Fruit fly (Drosophila melanogaster) whole organism, embryonic: ENCODE measurements around the gene RluA-1.
A peak's percentile ranks its signal among the peaks of the same experiment; 100 is the strongest.

Experiments
- Aef1 ChIP-seq: fragments of 200-800 bp; sonication (Bioruptor generic); IDR thresholded peaks from 3 replicates; pipeline ENCODE4 v1.3.6; 2022; ENCODE audit warnings: missing biosample characterization, missing genetic modification characterization
- BEAF-32 ChIP-seq: fragments of 200-800 bp; sonication (Bioruptor generic); optimal IDR thresholded peaks from 3 replicates; lab custom pipeline; 2017; ENCODE audit warnings: missing biosample characterization, missing genetic modification characterization, mild to moderate bottlenecking, moderate library complexity, missing genetic modification reagents
- CG12744 ChIP-seq: fragments of 200-800 bp; sonication (Bioruptor generic); optimal IDR thresholded peaks from 2 replicates; lab custom pipeline; 2016; ENCODE audit warnings: missing biosample characterization, missing genetic modification characterization
- CG12769 ChIP-seq: fragments of 200-800 bp; sonication (Bioruptor generic); optimal IDR thresholded peaks from 2 replicates; lab custom pipeline; 2019; ENCODE audit warnings: missing biosample characterization, mild to moderate bottlenecking, missing genetic modification characterization, moderate library complexity
- CG1602 ChIP-seq: fragments of 200-800 bp; sonication (Bioruptor generic); optimal IDR thresholded peaks from 3 replicates; lab custom pipeline; 2016; ENCODE audit warnings: missing biosample characterization, missing genetic modification characterization
- CG17186 ChIP-seq: fragments of 200-800 bp; sonication (Bioruptor generic); optimal IDR thresholded peaks from 3 replicates; lab custom pipeline; 2017; ENCODE audit warnings: missing biosample characterization, missing genetic modification reagents, missing genetic modification characterization
- CG17361 ChIP-seq: fragments of 200-800 bp; sonication (Bioruptor generic); IDR thresholded peaks from 3 replicates; pipeline ENCODE4 v1.3.6; 2022; ENCODE audit warnings: missing biosample characterization, missing genetic modification characterization
- CG17912 ChIP-seq: fragments of 200-800 bp; sonication (Bioruptor generic); optimal IDR thresholded peaks from 2 replicates; lab custom pipeline; 2018; ENCODE audit warnings: missing biosample characterization, mild to moderate bottlenecking, missing genetic modification characterization
- CG18619 ChIP-seq: fragments of 200-800 bp; sonication (Bioruptor generic); optimal IDR thresholded peaks from 3 replicates; lab custom pipeline; 2017; ENCODE audit warnings: missing biosample characterization, mild to moderate bottlenecking, missing genetic modification characterization
- CG31388 ChIP-seq: fragments of 200-800 bp; sonication (Bioruptor generic); optimal IDR thresholded peaks from 2 replicates; lab custom pipeline; 2016; ENCODE audit warnings: missing biosample characterization, missing genetic modification characterization
- CG34224 ChIP-seq: fragments of 200-800 bp; sonication (Bioruptor generic); IDR thresholded peaks from 3 replicates; pipeline ENCODE4 v1.3.6; 2022; ENCODE audit warnings: missing biosample characterization, missing genetic modification characterization; ENCODE audit not compliant: partially characterized antibody
- CG5245 ChIP-seq: fragments of 200-800 bp; sonication (Bioruptor generic); optimal IDR thresholded peaks from 3 replicates; lab custom pipeline; 2016; ENCODE audit warnings: missing biosample characterization, missing genetic modification characterization
- CG6272 ChIP-seq: fragments of 200-800 bp; sonication (Bioruptor generic); IDR thresholded peaks from 2 replicates; pipeline ENCODE4 v1.3.6; 2022; ENCODE audit warnings: missing biosample characterization, missing genetic modification characterization
- CG8765 ChIP-seq: fragments of 200-800 bp; sonication (Bioruptor generic); IDR thresholded peaks from 2 replicates; pipeline ENCODE4 v1.3.6; 2022; ENCODE audit warnings: missing biosample characterization, missing genetic modification characterization
- CG9876 ChIP-seq: fragments of 200-800 bp; sonication (Bioruptor generic); optimal IDR thresholded peaks from 2 replicates; lab custom pipeline; 2016; ENCODE audit warnings: missing biosample characterization, missing genetic modification characterization
- Camta ChIP-seq: fragments of 200-800 bp; sonication (Bioruptor generic); optimal IDR thresholded peaks from 2 replicates; lab custom pipeline; 2016; ENCODE audit warnings: missing biosample characterization, missing genetic modification characterization
- D19A ChIP-seq: fragments of 200-800 bp; optimal IDR thresholded peaks from 3 replicates; lab custom pipeline; 2019; ENCODE audit warnings: missing biosample characterization, mild to moderate bottlenecking, missing genetic modification characterization, moderate library complexity
- D19B ChIP-seq: fragments of 200-800 bp; sonication (Bioruptor generic); optimal IDR thresholded peaks from 2 replicates; lab custom pipeline; 2017; ENCODE audit warnings: missing biosample characterization, mild to moderate bottlenecking, missing genetic modification characterization
- Elba2 ChIP-seq: fragments of 200-800 bp; sonication (Bioruptor generic); optimal IDR thresholded peaks from 3 replicates; lab custom pipeline; 2016; ENCODE audit warnings: missing biosample characterization, missing genetic modification characterization
- H2.0 ChIP-seq: fragments of 200-800 bp; sonication (Bioruptor generic); IDR thresholded peaks from 2 replicates; pipeline ENCODE4 v1.3.6; 2022; ENCODE audit warnings: missing biosample characterization, missing genetic modification characterization
- Hand ChIP-seq: fragments of 200-800 bp; sonication (Bioruptor generic); optimal IDR thresholded peaks from 2 replicates; lab custom pipeline; 2017; ENCODE audit warnings: mild to moderate bottlenecking, missing biosample characterization, missing genetic modification reagents, missing genetic modification characterization
- Max ChIP-seq: fragments of 200-800 bp; sonication (Bioruptor generic); optimal IDR thresholded peaks from 2 replicates; lab custom pipeline; 2016; ENCODE audit warnings: missing biosample characterization, mild to moderate bottlenecking, missing genetic modification characterization
- Nf-YB ChIP-seq: fragments of 200-800 bp; sonication (Bioruptor generic); optimal IDR thresholded peaks from 3 replicates; lab custom pipeline; 2019; ENCODE audit warnings: missing biosample characterization, mild to moderate bottlenecking, missing genetic modification characterization, moderate library complexity
- Sox100B ChIP-seq: fragments of 200-800 bp; sonication (Bioruptor generic); optimal IDR thresholded peaks from 3 replicates; lab custom pipeline; 2018; ENCODE audit warnings: missing biosample characterization, mild to moderate bottlenecking, missing genetic modification characterization
- Stat92E ChIP-seq, 3 experiments: fragments of >200 bp in 2 of 3; fragments of 200-800 bp in 1 of 3; sonication (Bioruptor generic) in 1 of 3; optimal IDR thresholded peaks; 2 replicates each; lab custom pipeline; 2017 to 2019; ENCODE audit warnings: missing biosample characterization in 3 of 3, missing genetic modification characterization in 3 of 3, mild to moderate bottlenecking in 1 of 3, moderate library complexity in 1 of 3
- TFAM ChIP-seq: fragments of 200-800 bp; sonication (Bioruptor generic); optimal IDR thresholded peaks from 2 replicates; lab custom pipeline; 2017; ENCODE audit warnings: missing biosample characterization, missing genetic modification characterization, inconsistent platforms
- Usf ChIP-seq: fragments of 200-800 bp; sonication (Bioruptor generic); optimal IDR thresholded peaks from 2 replicates; lab custom pipeline; 2017; ENCODE audit warnings: missing genotype, missing biosample characterization, missing genetic modification characterization
- ash1 ChIP-seq: fragments of 200-800 bp; sonication (Bioruptor generic); optimal IDR thresholded peaks from 2 replicates; lab custom pipeline; 2018; ENCODE audit warnings: missing biosample characterization, mild to moderate bottlenecking, missing genetic modification characterization
- ato ChIP-seq: fragments of 200-800 bp; sonication (Bioruptor generic); IDR thresholded peaks from 2 replicates; pipeline ENCODE4 v1.3.6; 2022; ENCODE audit warnings: missing biosample characterization, missing genetic modification characterization; ENCODE audit not compliant: partially characterized antibody
- bbx ChIP-seq: fragments of 200-800 bp; sonication (Bioruptor generic); IDR thresholded peaks from 2 replicates; pipeline ENCODE4 v1.3.6; 2022; ENCODE audit warnings: missing biosample characterization, missing genetic modification characterization; ENCODE audit not compliant: partially characterized antibody
- bcd ChIP-seq: fragments of 200-800 bp; sonication (Bioruptor generic); optimal IDR thresholded peaks from 2 replicates; lab custom pipeline; 2017; ENCODE audit warnings: missing biosample characterization, mild to moderate bottlenecking, missing genetic modification characterization
- btn ChIP-seq: fragments of 200-800 bp; sonication (Bioruptor generic); optimal IDR thresholded peaks from 2 replicates; lab custom pipeline; 2016; ENCODE audit warnings: missing biosample characterization, missing genetic modification characterization
- cg ChIP-seq: fragments of 200-800 bp; sonication (Bioruptor generic); optimal IDR thresholded peaks from 3 replicates; lab custom pipeline; 2019; ENCODE audit warnings: missing biosample characterization, mild to moderate bottlenecking, missing genetic modification characterization, moderate library complexity
- fru ChIP-seq: fragments of >200 bp; optimal IDR thresholded peaks from 2 replicates; lab custom pipeline; 2017
- gem ChIP-seq: fragments of 200-800 bp; sonication (Bioruptor generic); optimal IDR thresholded peaks from 2 replicates; lab custom pipeline; 2019; ENCODE audit warnings: missing biosample characterization, mild to moderate bottlenecking, missing genetic modification characterization, moderate library complexity
- h ChIP-seq: fragments of >200 bp; optimal IDR thresholded peaks from 2 replicates; lab custom pipeline; 2017
- hkb ChIP-seq, 2 experiments: fragments of 200-800 bp in 1 of 2; fragments of >200 bp in 1 of 2; sonication (Bioruptor generic) in 1 of 2; IDR thresholded peaks in 1 of 2; optimal IDR thresholded peaks in 1 of 2; 2 replicates each; pipeline versions ENCODE4 v1.3.6 to Lab custom; 2017 to 2022; ENCODE audit warnings: missing biosample characterization in 1 of 2, missing genetic modification characterization in 1 of 2
- mam ChIP-seq: fragments of 200-800 bp; sonication (Bioruptor generic); optimal IDR thresholded peaks from 3 replicates; lab custom pipeline; 2016; ENCODE audit warnings: missing biosample characterization, missing genetic modification characterization
- nau ChIP-seq: fragments of 200-800 bp; sonication (Bioruptor generic); optimal IDR thresholded peaks from 3 replicates; lab custom pipeline; 2017; ENCODE audit warnings: missing biosample characterization, mild to moderate bottlenecking, missing genetic modification characterization, missing genetic modification reagents
- nmo ChIP-seq: fragments of 200-800 bp; sonication (Bioruptor generic); optimal IDR thresholded peaks from 2 replicates; lab custom pipeline; 2018; ENCODE audit warnings: missing biosample characterization, mild to moderate bottlenecking, missing genetic modification characterization, moderate library complexity
- nom ChIP-seq: fragments of 200-800 bp; sonication (Bioruptor generic); optimal IDR thresholded peaks from 2 replicates; lab custom pipeline; 2017; ENCODE audit warnings: missing biosample characterization, missing genetic modification characterization, mild to moderate bottlenecking, moderate library complexity, missing genetic modification reagents
- peb ChIP-seq: fragments of 200-800 bp; sonication (Bioruptor generic); IDR thresholded peaks from 2 replicates; pipeline ENCODE4 v1.3.6; 2022; ENCODE audit warnings: missing biosample characterization, missing genetic modification characterization
- row ChIP-seq: fragments of 200-800 bp; sonication (Bioruptor generic); IDR thresholded peaks from 3 replicates; pipeline ENCODE4 v1.3.6; 2022; ENCODE audit warnings: missing biosample characterization, missing genetic modification characterization
- scrt ChIP-seq: fragments of 200-800 bp; sonication (Bioruptor generic); optimal IDR thresholded peaks from 2 replicates; lab custom pipeline; 2018; ENCODE audit warnings: missing biosample characterization, mild to moderate bottlenecking, missing genetic modification characterization, moderate library complexity
- ttk ChIP-seq: fragments of 200-800 bp; sonication (Bioruptor generic); IDR thresholded peaks from 2 replicates; pipeline ENCODE4 v2.1.2; 2022; ENCODE audit warnings: missing biosample characterization, missing genetic modification characterization
- tup ChIP-seq: fragments of 200-800 bp; sonication (Bioruptor generic); optimal IDR thresholded peaks from 2 replicates; lab custom pipeline; 2016; ENCODE audit warnings: missing biosample characterization, mild to moderate bottlenecking, missing genetic modification characterization, moderate library complexity
- twi ChIP-seq: fragments of 200-800 bp; optimal IDR thresholded peaks from 2 replicates; lab custom pipeline; 2019; ENCODE audit warnings: missing biosample characterization, mild to moderate bottlenecking, missing genetic modification characterization, moderate library complexity
- unpg ChIP-seq: fragments of 200-800 bp; sonication (Bioruptor generic); optimal IDR thresholded peaks from 3 replicates; lab custom pipeline; 2018; ENCODE audit warnings: missing biosample characterization, mild to moderate bottlenecking, missing genetic modification characterization, moderate library complexity
- vnd ChIP-seq: fragments of 200-800 bp; sonication (Bioruptor generic); IDR thresholded peaks from 3 replicates; pipeline ENCODE4 v1.3.6; 2022; ENCODE audit warnings: missing biosample characterization, missing genetic modification characterization; ENCODE audit not compliant: partially characterized antibody

RluA-1 gene

dm6 chr2L:10506557-10507252 is 32.6 kb upstream of the RluA-1 start, which contains the start of the genes Myo31DF and CG6094 (continued):
- TF ChIP-seq BEAF-32 (GFP tag; lab: Kevin White, UChicago) (peak; percentile 61), bcd (GFP tag; lab: Kevin White, UChicago) (peak; percentile 57), CG12744 (GFP tag; lab: Kevin White, UChicago) (no peak), CG18619 (GFP tag; lab: Kevin White, UChicago) (no peak), CG17912 (GFP tag; lab: Kevin White, UChicago) (no peak), nmo (peak; percentile 78), btn (GFP tag; lab: Kevin White, UChicago) (no peak), CG8765 (no peak), cg (GFP tag; lab: Kevin White, UChicago) (no peak), CG34224 (GFP tag; lab: Robert Waterston, UW) (no peak), Max (GFP tag; lab: Kevin White, UChicago) (no peak), hkb (optimal IDR thresholded peaks at IDR 0.05; lab: Kevin White, UChicago) (peak; percentile 77), hkb (GFP tag; IDR thresholded peaks at IDR 0.05; lab: Robert Waterston, UW) (peak; percentile 34; the same call in 1 of the 2 replicates), vnd (GFP tag; lab: Robert Waterston, UW) (peak; percentile 24; the same call in 1 of the 3 replicates), scrt (no peak), CG1602 (GFP tag; lab: Kevin White, UChicago) (no peak), nau (GFP tag; lab: Kevin White, UChicago) (no peak), fru (lab: Kevin White, UChicago) (no peak), CG5245 (GFP tag; lab: Kevin White, UChicago) (no peak), D19B (GFP tag; lab: Kevin White, UChicago) (no peak), Aef1 (GFP tag; lab: Robert Waterston, UW) (no peak), bbx (peak; percentile 65), H2.0 (GFP tag; lab: Robert Waterston, UW) (no peak), h (lab: Kevin White, UChicago) (no peak), Stat92E (GFP tag; optimal IDR thresholded peaks at IDR 0.05; lab: Kevin White, UChicago) (no peak), CG17186 (peak; percentile 97), ato (peak; percentile 64; the same call in 1 of the 2 replicates), twi (tag; lab: Kevin White, UChicago) (peak; percentile 23), row (GFP tag; lab: Robert Waterston, UW) (peak; percentile 59), Usf (GFP tag; lab: Kevin White, UChicago) (no peak), CG6272 (no peak), Camta (GFP tag; lab: Kevin White, UChicago) (peak; percentile 29), gem (peak; percentile 39), tup (GFP tag; lab: Kevin White, UChicago) (no peak), CG17361 (GFP tag; lab: Robert Waterston, UW) (0 out of 3 replicates have a peak, but pooled peaks have one; percentile 31), CG31388 (GFP tag; lab: Kevin White, UChicago) (no peak), Elba2 (GFP tag; lab: Kevin White, UChicago) (no peak), nom (peak; percentile 57), Hand (no peak), D19A (no peak), CG12769 (peak; percentile 76), unpg (GFP tag; lab: Kevin White, UChicago) (no peak), ash1 (GFP tag; lab: Kevin White, UChicago) (peak; percentile 20), ttk (GFP tag; lab: Robert Waterston, UW) (no peak), Nf-YB (GFP tag; lab: Kevin White, UChicago) (no peak), peb (GFP tag; lab: Robert Waterston, UW) (no peak), Sox100B (GFP tag; lab: Kevin White, UChicago) (no peak), TFAM (GFP tag; lab: Kevin White, UChicago) (no peak), mam (GFP tag; lab: Kevin White, UChicago) (peak; percentile 24), CG9876 (GFP tag; lab: Kevin White, UChicago) (no peak)
